Worm (Caenorhabditis elegans) whole organism, L2 larva: ENCODE data around the gene EGAP2.2.
A peak's percentile ranks its signal among the peaks of the same experiment; 100 is the strongest.

Source experiments
- C34F6.9 ChIP-seq: fragments of 150-350 bp; optimal IDR thresholded peaks from 2 replicates; lab custom pipeline; 2014; ENCODE audit warnings: missing biosample characterization, missing genetic modification characterization
- F13H6.1 ChIP-seq: sonication (generic microtip); optimal IDR thresholded peaks from 2 replicates; lab custom pipeline; 2016; ENCODE audit warnings: missing genetic modification characterization, missing compliant biosample characterization
- R02D3.7 ChIP-seq: fragments of 150-350 bp; optimal IDR thresholded peaks from 2 replicates; lab custom pipeline; 2014; ENCODE audit warnings: missing biosample characterization, missing genetic modification characterization
- Y55F3AM.14 ChIP-seq: fragments of 200-800 bp; sonication (Bioruptor generic); optimal IDR thresholded peaks from 2 replicates; lab custom pipeline; 2018; ENCODE audit warnings: mild to moderate bottlenecking, missing genetic modification characterization, missing compliant biosample characterization
- ZK546.5 ChIP-seq: sonication (generic microtip); optimal IDR thresholded peaks from 2 replicates; lab custom pipeline; 2017; ENCODE audit warnings: missing biosample characterization, missing genetic modification characterization
- alr-1 ChIP-seq: fragments of 150-350 bp; optimal IDR thresholded peaks from 2 replicates; lab custom pipeline; 2014; ENCODE audit warnings: missing biosample characterization, missing genetic modification characterization
- ama-1 ChIP-seq: fragments of 150-350 bp; optimal IDR thresholded peaks from 2 replicates; lab custom pipeline; 2018; ENCODE audit warnings: inconsistent platforms
- blmp-1 ChIP-seq: sonication (generic microtip); optimal IDR thresholded peaks from 2 replicates; lab custom pipeline; 2017; ENCODE audit warnings: missing genetic modification characterization, mild to moderate bottlenecking, missing compliant biosample characterization, antibody characterized with exemption, moderate library complexity; ENCODE audit not compliant: insufficient read depth
- ceh-82 ChIP-seq: fragments of 150-350 bp; optimal IDR thresholded peaks from 2 replicates; lab custom pipeline; 2014; ENCODE audit warnings: missing biosample characterization, missing genetic modification characterization
- crh-2 ChIP-seq: sonication (generic microtip); optimal IDR thresholded peaks from 2 replicates; lab custom pipeline; 2017; ENCODE audit warnings: missing biosample characterization, missing genetic modification characterization
- dmd-4 ChIP-seq: sonication (generic microtip); optimal IDR thresholded peaks from 2 replicates; lab custom pipeline; 2017; ENCODE audit warnings: missing biosample characterization, missing genetic modification characterization
- egl-27 ChIP-seq: sonication (generic microtip); optimal IDR thresholded peaks from 3 replicates; lab custom pipeline; 2017; ENCODE audit warnings: missing biosample characterization, missing genetic modification reagents, missing genetic modification characterization
- elt-1 ChIP-seq: fragments of 150-350 bp; optimal IDR thresholded peaks from 2 replicates; lab custom pipeline; 2014; ENCODE audit warnings: missing biosample characterization, missing genetic modification characterization
- elt-3 ChIP-seq: sonication (generic microtip); optimal IDR thresholded peaks from 2 replicates; lab custom pipeline; 2017; ENCODE audit warnings: missing biosample characterization, missing genetic modification characterization
- fos-1 ChIP-seq: fragments of 150-350 bp; optimal IDR thresholded peaks from 2 replicates; lab custom pipeline; 2014; ENCODE audit warnings: missing biosample characterization, missing genetic modification characterization
- gmeb-1 ChIP-seq: fragments of 150-350 bp; optimal IDR thresholded peaks from 2 replicates; lab custom pipeline; 2014; ENCODE audit warnings: missing biosample characterization, missing genetic modification characterization
- lin-11 ChIP-seq: fragments of 150-350 bp; sonication (generic microtip); optimal IDR thresholded peaks from 2 replicates; lab custom pipeline; 2014; ENCODE audit warnings: missing biosample characterization, missing genetic modification characterization, inconsistent platforms, mixed read lengths
- lin-39 ChIP-seq: fragments of 150-350 bp; optimal IDR thresholded peaks from 2 replicates; lab custom pipeline; 2014; ENCODE audit warnings: missing biosample characterization, missing genetic modification reagents, missing genetic modification characterization
- lsy-2 ChIP-seq, 2 experiments: fragments of 150-350 bp in 1 of 2; sonication (generic microtip) in 1 of 2; optimal IDR thresholded peaks; 2 replicates each; lab custom pipeline; 2014 to 2017; ENCODE audit warnings: missing biosample characterization in 2 of 2, missing genetic modification characterization in 2 of 2
- mbf-1 ChIP-seq: sonication (generic microtip); optimal IDR thresholded peaks from 2 replicates; lab custom pipeline; 2017; ENCODE audit warnings: missing biosample characterization, missing genetic modification characterization
- mdl-1 ChIP-seq, 2 experiments: fragments of 150-350 bp in 1 of 2; sonication (generic microtip) in 1 of 2; optimal IDR thresholded peaks; 2 replicates each; lab custom pipeline; 2017; ENCODE audit warnings: missing biosample characterization in 2 of 2, missing genetic modification characterization in 2 of 2
- nhr-10 ChIP-seq: sonication (generic microtip); optimal IDR thresholded peaks from 2 replicates; lab custom pipeline; 2017; ENCODE audit warnings: missing biosample characterization, missing genetic modification characterization
- nhr-11 ChIP-seq: fragments of 150-350 bp; optimal IDR thresholded peaks from 2 replicates; lab custom pipeline; 2014; ENCODE audit warnings: missing biosample characterization, missing genetic modification characterization
- nhr-129 ChIP-seq: fragments of 150-350 bp; optimal IDR thresholded peaks from 2 replicates; lab custom pipeline; 2014; ENCODE audit warnings: missing biosample characterization, missing genetic modification characterization
- nhr-21 ChIP-seq: fragments of 150-350 bp; optimal IDR thresholded peaks from 2 replicates; lab custom pipeline; 2014; ENCODE audit warnings: missing biosample characterization, missing genetic modification characterization
- nhr-23 ChIP-seq: fragments of 150-350 bp; optimal IDR thresholded peaks from 2 replicates; lab custom pipeline; 2014; ENCODE audit warnings: missing biosample characterization, missing genetic modification reagents, missing genetic modification characterization
- nhr-237 ChIP-seq: fragments of 150-350 bp; optimal IDR thresholded peaks from 2 replicates; lab custom pipeline; 2014; ENCODE audit warnings: missing biosample characterization, missing genetic modification characterization
- nhr-25 ChIP-seq: fragments of 150-350 bp; sonication (generic microtip); optimal IDR thresholded peaks from 3 replicates; lab custom pipeline; 2014; ENCODE audit warnings: missing biosample characterization, missing genetic modification characterization
- nhr-6 ChIP-seq: fragments of 150-350 bp; optimal IDR thresholded peaks from 2 replicates; lab custom pipeline; 2014; ENCODE audit warnings: missing biosample characterization, missing genetic modification characterization
- peb-1 ChIP-seq: fragments of 150-350 bp; optimal IDR thresholded peaks from 2 replicates; lab custom pipeline; 2014; ENCODE audit warnings: missing biosample characterization, missing genetic modification characterization
- sem-4 ChIP-seq: fragments of 150-350 bp; optimal IDR thresholded peaks from 2 replicates; lab custom pipeline; 2014; ENCODE audit warnings: missing biosample characterization, missing genetic modification reagents, missing genetic modification characterization
- skn-1 ChIP-seq: sonication (generic microtip); optimal IDR thresholded peaks from 2 replicates; lab custom pipeline; 2017; ENCODE audit warnings: missing biosample characterization, missing genetic modification characterization
- sma-3 ChIP-seq: sonication (generic microtip); optimal IDR thresholded peaks from 2 replicates; lab custom pipeline; 2016; ENCODE audit warnings: missing genetic modification reagents, missing genetic modification characterization, missing compliant biosample characterization
- sma-9 ChIP-seq, 2 experiments: fragments of 150-350 bp in 1 of 2; sonication (generic microtip) in 1 of 2; optimal IDR thresholded peaks; 2 replicates each; lab custom pipeline; 2014 to 2016; ENCODE audit warnings: missing genetic modification characterization in 2 of 2, mild to moderate bottlenecking in 1 of 2, missing biosample characterization in 1 of 2, missing compliant biosample characterization in 1 of 2, missing genetic modification reagents in 1 of 2, moderate library complexity in 1 of 2
- snpc-4 ChIP-seq: fragments of 150-350 bp; optimal IDR thresholded peaks from 2 replicates; lab custom pipeline; 2014; ENCODE audit warnings: missing biosample characterization, missing genetic modification characterization
- unc-55 ChIP-seq: fragments of 150-350 bp; sonication (generic microtip); optimal IDR thresholded peaks from 3 replicates; lab custom pipeline; 2014; ENCODE audit warnings: missing biosample characterization, missing genetic modification reagents, missing genetic modification characterization
- unc-62 ChIP-seq: fragments of 150-350 bp; optimal IDR thresholded peaks from 2 replicates; lab custom pipeline; 2014; ENCODE audit warnings: missing biosample characterization, missing genetic modification reagents, missing genetic modification characterization
- ztf-1 ChIP-seq: fragments of 200-800 bp; sonication (Bioruptor generic); conservative IDR thresholded peaks from 2 replicates; pipeline ENCODE4 v1.3.6; 2022; ENCODE audit warnings: missing genetic modification characterization, missing compliant biosample characterization
- ztf-11 ChIP-seq: sonication (generic microtip); optimal IDR thresholded peaks from 2 replicates; lab custom pipeline; 2017; ENCODE audit warnings: missing biosample characterization, missing genetic modification characterization
- ztf-4 ChIP-seq: fragments of 150-350 bp; optimal IDR thresholded peaks from 2 replicates; lab custom pipeline; 2014; ENCODE audit warnings: missing biosample characterization, missing genetic modification characterization

The EGAP2.2 gene

ce11 chrII:5199497-5199896 is 30.2 kb upstream of the EGAP2.2 start, which contains the start of gene msp-50:
Gene msp-50, plus strand, starts transcription at chrII:5199797.
- TF ChIP-seq ama-1 (lab: Kevin White, UChicago) (no peak), mdl-1 (tag; optimal IDR thresholded peaks at IDR 0.05; lab: Kevin White, UChicago) (no peak), nhr-25 (tag; lab: Kevin White, UChicago) (no peak), lin-11 (tag; lab: Kevin White, UChicago) (no peak), elt-1 (tag; lab: Kevin White, UChicago) (no peak), crh-2 (no peak), C34F6.9 (tag; lab: Kevin White, UChicago) (no peak), Y55F3AM.14 (GFP tag; lab: Kevin White, UChicago) (no peak), sem-4 (no peak), lin-39 (tag; lab: Kevin White, UChicago) (no peak), nhr-23 (tag; lab: Kevin White, UChicago) (no peak), lsy-2 (tag; optimal IDR thresholded peaks at IDR 0.05; lab: Kevin White, UChicago) (no peak), ztf-1 (GFP tag; lab: Robert Waterston, UW) (no peak), unc-62 (no peak), unc-55 (GFP tag; lab: Kevin White, UChicago) (no peak), ZK546.5 (no peak), nhr-11 (tag; lab: Kevin White, UChicago) (no peak), R02D3.7 (no peak), skn-1 (tag; lab: Kevin White, UChicago) (no peak)
- TF ChIP-seq, all 48 proteins: peak for 0

ce11 chrII:5200205-5200604 is 29.5 kb upstream of the EGAP2.2 start:
- peak; percentile 90 for TF ChIP-seq snpc-4 (tag; lab: Kevin White, UChicago)

- TF ChIP-seq alr-1 (tag; lab: Kevin White, UChicago) (no peak), elt-1 (tag; lab: Kevin White, UChicago) (no peak), nhr-6 (tag; lab: Kevin White, UChicago) (peak; percentile 51), nhr-129 (peak; percentile 55), ztf-4 (tag; lab: Kevin White, UChicago) (no peak), fos-1 (tag; lab: Kevin White, UChicago) (peak; percentile 3), snpc-4 (tag; lab: Kevin White, UChicago) (peak; percentile 6), ztf-11 (no peak), nhr-11 (tag; lab: Kevin White, UChicago) (no peak), peb-1 (tag; lab: Kevin White, UChicago) (no peak), ceh-82 (tag; lab: Kevin White, UChicago) (no peak), F13H6.1 (tag; lab: Kevin White, UChicago) (peak; percentile 60), unc-55 (GFP tag; lab: Kevin White, UChicago) (peak; percentile 49), blmp-1 (tag; lab: Kevin White, UChicago) (peak; percentile 29), ama-1 (lab: Kevin White, UChicago) (peak; percentile 58), egl-27 (tag; lab: Kevin White, UChicago) (no peak), sma-9 (GFP tag; optimal IDR thresholded peaks at IDR 0.05; lab: Kevin White, UChicago) (peak; percentile 33), sma-9 (tag; optimal IDR thresholded peaks at IDR 0.05; lab: Kevin White, UChicago) (no peak), dmd-4 (tag; lab: Kevin White, UChicago) (peak; percentile 48), nhr-23 (tag; lab: Kevin White, UChicago) (no peak), lsy-2 (tag; optimal IDR thresholded peaks at IDR 0.05; lab: Kevin White, UChicago) (peak in 1 of 2 experiments; percentile 72), C34F6.9 (tag; lab: Kevin White, UChicago) (peak; percentile 72)
Measured at ce11 chrII:5200987-5201582, 28.6 kb upstream of the EGAP2.2 start.

ce11 chrII:5201922-5202562 is 27.7 kb upstream of the EGAP2.2 start:
- TF ChIP-seq unc-62 (no peak), nhr-6 (tag; lab: Kevin White, UChicago) (no peak), egl-27 (tag; lab: Kevin White, UChicago) (no peak), ZK546.5 (no peak), fos-1 (tag; lab: Kevin White, UChicago) (peak; percentile 81), nhr-237 (tag; lab: Kevin White, UChicago) (no peak), nhr-21 (tag; lab: Kevin White, UChicago) (no peak), peb-1 (tag; lab: Kevin White, UChicago) (no peak), F13H6.1 (tag; lab: Kevin White, UChicago) (peak; percentile 59), mdl-1 (tag; optimal IDR thresholded peaks at IDR 0.05; lab: Kevin White, UChicago) (peak in 1 of 2 experiments; percentile 38), skn-1 (tag; lab: Kevin White, UChicago) (peak; percentile 17), mbf-1 (tag; lab: Kevin White, UChicago) (no peak), elt-3 (tag; lab: Kevin White, UChicago) (no peak), lsy-2 (tag; optimal IDR thresholded peaks at IDR 0.05; lab: Kevin White, UChicago) (peak in 1 of 2 experiments; percentile 6), nhr-10 (tag; lab: Kevin White, UChicago) (no peak), ztf-4 (tag; lab: Kevin White, UChicago) (no peak), nhr-129 (peak; percentile 15), lin-39 (tag; lab: Kevin White, UChicago) (no peak), sma-3 (GFP tag; lab: Kevin White, UChicago) (peak; percentile 47), sem-4 (no peak), nhr-23 (tag; lab: Kevin White, UChicago) (no peak), ztf-1 (GFP tag; lab: Robert Waterston, UW) (no peak), sma-9 (GFP tag; optimal IDR thresholded peaks at IDR 0.05; lab: Kevin White, UChicago) (peak; percentile 32), sma-9 (tag; optimal IDR thresholded peaks at IDR 0.05; lab: Kevin White, UChicago) (no peak), gmeb-1 (tag; lab: Kevin White, UChicago) (peak; percentile 58), ceh-82 (tag; lab: Kevin White, UChicago) (no peak), nhr-11 (tag; lab: Kevin White, UChicago) (no peak), snpc-4 (tag; lab: Kevin White, UChicago) (peak; percentile 19)
